Worm (Caenorhabditis elegans) whole organism, L4 larva: ENCODE data around the gene fce-2.

Experiments
- F10B5.3 ChIP-seq: sonication (generic microtip); optimal IDR thresholded peaks from 2 replicates; lab custom pipeline; 2016; ENCODE audit warnings: mild to moderate bottlenecking, missing genetic modification characterization, missing compliant biosample characterization
- F44E2.7 ChIP-seq: fragments of 200-800 bp; sonication (Bioruptor generic); IDR thresholded peaks from 2 replicates; pipeline ENCODE4 v2.1.2; 2022; ENCODE audit warnings: missing genetic modification characterization, missing compliant biosample characterization
- Y5F2A.4 ChIP-seq: fragments of 200-800 bp; sonication (Bioruptor generic); optimal IDR thresholded peaks from 2 replicates; lab custom pipeline; 2018; ENCODE audit warnings: mild to moderate bottlenecking, missing genetic modification characterization, missing compliant biosample characterization
- aha-1 ChIP-seq: fragments of 150-350 bp; peaks from one replicate; lab custom pipeline; 2014; ENCODE audit warnings: missing biosample characterization, missing genetic modification characterization
- attf-4 ChIP-seq: sonication (generic microtip); optimal IDR thresholded peaks from 3 replicates; lab custom pipeline; 2017; ENCODE audit warnings: missing biosample characterization, missing genetic modification characterization
- dmd-9 ChIP-seq: fragments of 200-800 bp; sonication (Bioruptor generic); IDR thresholded peaks from 2 replicates; pipeline ENCODE4 v1.3.6; 2022; ENCODE audit warnings: missing genetic modification reagents, missing genetic modification characterization, missing compliant biosample characterization
- fkh-10 ChIP-seq: fragments of 150-350 bp; optimal IDR thresholded peaks from 2 replicates; lab custom pipeline; 2014; ENCODE audit warnings: missing biosample characterization, missing genetic modification reagents, missing genetic modification characterization
- hlh-30 ChIP-seq: sonication (generic microtip); optimal IDR thresholded peaks from 2 replicates; lab custom pipeline; 2017; ENCODE audit warnings: antibody characterized with exemption, mild to moderate bottlenecking, missing genetic modification characterization, missing compliant biosample characterization; ENCODE audit not compliant: insufficient read depth
- jun-1 ChIP-seq: fragments of 150-350 bp; optimal IDR thresholded peaks from 2 replicates; lab custom pipeline; 2014; ENCODE audit warnings: missing biosample characterization, missing genetic modification reagents, missing genetic modification characterization
- lin-1 ChIP-seq: fragments of 200-800 bp; sonication (Bioruptor generic); IDR thresholded peaks from 2 replicates; pipeline ENCODE4 v1.3.6; 2022; ENCODE audit warnings: missing genetic modification reagents, missing genetic modification characterization, missing compliant biosample characterization
- lin-13 ChIP-seq: fragments of 150-350 bp; optimal IDR thresholded peaks from 2 replicates; lab custom pipeline; 2014; ENCODE audit warnings: missing biosample characterization, missing genetic modification reagents, missing genetic modification characterization
- lin-38 ChIP-seq: fragments of 200-800 bp; sonication (Bioruptor generic); IDR thresholded peaks from 2 replicates; pipeline ENCODE4 v1.3.6; 2022; ENCODE audit warnings: missing genetic modification reagents, missing genetic modification characterization, missing compliant biosample characterization
- lsy-2 ChIP-seq, 2 experiments: fragments of 150-350 bp in 1 of 2; sonication (generic microtip) in 1 of 2; optimal IDR thresholded peaks; 2 replicates each; lab custom pipeline; 2014 to 2017; ENCODE audit warnings: missing biosample characterization in 2 of 2, missing genetic modification characterization in 2 of 2
- madf-9 ChIP-seq: fragments of 200-800 bp; sonication (Bioruptor generic); conservative IDR thresholded peaks from 2 replicates; pipeline ENCODE4 v1.3.6; 2022; ENCODE audit warnings: missing genetic modification reagents, missing genetic modification characterization, missing compliant biosample characterization
- mdl-1 ChIP-seq, 2 experiments: fragments of 150-350 bp in 1 of 2; sonication (generic microtip) in 1 of 2; optimal IDR thresholded peaks; 2 replicates each; lab custom pipeline; 2014 to 2017; ENCODE audit warnings: missing biosample characterization in 2 of 2, missing genetic modification characterization in 2 of 2
- mep-1 ChIP-seq: fragments of 150-350 bp; sonication (generic microtip); optimal IDR thresholded peaks from 3 replicates; lab custom pipeline; 2014; ENCODE audit warnings: missing biosample characterization, missing genetic modification characterization
- nhr-11 ChIP-seq: fragments of 150-350 bp; optimal IDR thresholded peaks from 2 replicates; lab custom pipeline; 2014; ENCODE audit warnings: missing biosample characterization, missing genetic modification characterization
- nhr-41 ChIP-seq: fragments of 200-800 bp; sonication (Bioruptor generic); IDR thresholded peaks from 2 replicates; pipeline ENCODE4 v1.3.6; 2022; ENCODE audit warnings: missing genetic modification reagents, missing genetic modification characterization, missing compliant biosample characterization
- nhr-48 ChIP-seq: sonication (generic microtip); optimal IDR thresholded peaks from 2 replicates; lab custom pipeline; 2016; ENCODE audit warnings: mild to moderate bottlenecking, missing genetic modification characterization, missing compliant biosample characterization
- php-3 ChIP-seq: fragments of 200-800 bp; sonication (Bioruptor generic); IDR thresholded peaks from 2 replicates; pipeline ENCODE4 v1.3.6; 2022; ENCODE audit warnings: missing genetic modification reagents, missing genetic modification characterization, missing compliant biosample characterization
- set-16 ChIP-seq: fragments of 200-800 bp; sonication (Bioruptor generic); IDR thresholded peaks from 2 replicates; pipeline ENCODE4 v1.3.6; 2022; ENCODE audit warnings: missing genetic modification reagents, missing genetic modification characterization, missing compliant biosample characterization
- snpc-4 ChIP-seq: fragments of 150-350 bp; optimal IDR thresholded peaks from 2 replicates; lab custom pipeline; 2014; ENCODE audit warnings: missing biosample characterization, missing genetic modification characterization
- tag-97 ChIP-seq: fragments of 200-800 bp; sonication (Bioruptor generic); IDR thresholded peaks from 2 replicates; pipeline ENCODE4 v1.3.6; 2022; ENCODE audit warnings: missing genetic modification characterization, missing compliant biosample characterization
- tra-1 ChIP-seq: fragments of 200-800 bp; sonication (Bioruptor generic); IDR thresholded peaks from 2 replicates; pipeline ENCODE4 v1.3.6; 2022; ENCODE audit warnings: missing genetic modification reagents, missing genetic modification characterization, missing compliant biosample characterization
- unc-130 ChIP-seq: sonication (generic microtip); optimal IDR thresholded peaks from 2 replicates; lab custom pipeline; 2016; ENCODE audit warnings: missing genetic modification reagents, missing genetic modification characterization, missing compliant biosample characterization
- unc-62 ChIP-seq, 3 experiments: fragments of 150-350 bp in 1 of 3; sonication (generic microtip); optimal IDR thresholded peaks in 2 of 3; peaks in 1 of 3; 1 replicate in 1 of 3; 2 replicates in 2 of 3; lab custom pipeline; 2014 to 2017; ENCODE audit warnings: missing biosample characterization in 3 of 3, missing genetic modification characterization in 3 of 3, missing genetic modification reagents in 3 of 3, missing genotype in 1 of 3
- vab-7 ChIP-seq: fragments of 200-800 bp; sonication (Bioruptor generic); IDR thresholded peaks from 2 replicates; pipeline ENCODE4 v1.3.6; 2022; ENCODE audit warnings: missing genetic modification reagents, missing genetic modification characterization, missing compliant biosample characterization
- zip-2 ChIP-seq: fragments of 150-350 bp; optimal IDR thresholded peaks from 2 replicates; lab custom pipeline; 2014; ENCODE audit warnings: missing biosample characterization, missing genetic modification characterization

fce-2 gene

ce11 chrV:20431390-20431789 is 6.3 kb downstream of the fce-2 start:
- TF ChIP-seq vab-7 (GFP tag; lab: Robert Waterston, UW), result 0 out of 2 replicates have a peak, but pooled peaks have one; percentile 16

- TF ChIP-seq lin-38 (GFP tag; lab: Robert Waterston, UW) (no peak), lsy-2 (tag; optimal IDR thresholded peaks at IDR 0.05; lab: Kevin White, UChicago) (no peak), tag-97 (GFP tag; lab: Robert Waterston, UW) (no peak), unc-130 (GFP tag; lab: Kevin White, UChicago) (no peak), lin-13 (GFP tag; lab: Kevin White, UChicago) (no peak), set-16 (peak; percentile 83), lin-1 (GFP tag; lab: Robert Waterston, UW) (no peak), unc-62 (GFP tag; optimal IDR thresholded peaks at IDR 0.05 in 1 of 2; lab: Kevin White, UChicago) (peak in 1 of 2 experiments; percentile 83), unc-62 (tag; optimal IDR thresholded peaks at IDR 0.05; lab: Kevin White, UChicago) (no peak)
These were observed 20.8 kb downstream of the fce-2 start for ce11 chrV:20445898-20446297.

ce11 chrV:20451793-20452192 is 26.7 kb downstream of the fce-2 start:
- TF ChIP-seq attf-4 (tag; lab: Kevin White, UChicago), result no peak
- peak; percentile 41 for TF ChIP-seq nhr-11
- TF ChIP-seq, all 104 proteins: peak for 1

ce11 chrV:20453084-20453483 is 28.0 kb downstream of the fce-2 start, which contains the start of gene F48F5.6:
TSS of gene F48F5.6 (minus strand) at chrV:20453184.
- TF ChIP-seq hlh-30 (tag; lab: Kevin White, UChicago), result no peak
- no peak for TF ChIP-seq zip-2 (tag; lab: Kevin White, UChicago)
- TF ChIP-seq, all 104 proteins: peak for 0

- TF ChIP-seq Y5F2A.4 (GFP tag; lab: Kevin White, UChicago) (no peak), F10B5.3 (tag; lab: Kevin White, UChicago) (no peak), tag-97 (GFP tag; lab: Robert Waterston, UW) (no peak), tra-1 (GFP tag; lab: Robert Waterston, UW) (no peak), vab-7 (GFP tag; lab: Robert Waterston, UW) (no peak), F44E2.7 (GFP tag; lab: Robert Waterston, UW) (no peak), mep-1 (tag; lab: Kevin White, UChicago) (no peak), nhr-41 (GFP tag; lab: Robert Waterston, UW) (no peak), dmd-9 (GFP tag; lab: Robert Waterston, UW) (no peak), zip-2 (tag; lab: Kevin White, UChicago) (no peak), nhr-11 (no peak), mdl-1 (tag; optimal IDR thresholded peaks at IDR 0.05; lab: Kevin White, UChicago) (no peak), jun-1 (tag; lab: Kevin White, UChicago) (no peak), unc-62 (GFP tag; optimal IDR thresholded peaks at IDR 0.05 in 1 of 2; lab: Kevin White, UChicago) (no peak), unc-62 (tag; optimal IDR thresholded peaks at IDR 0.05; lab: Kevin White, UChicago) (no peak), nhr-48 (tag; lab: Kevin White, UChicago) (no peak), php-3 (no peak)
These were observed 28.7 kb downstream of the fce-2 start, which contains the start of gene srd-70 for ce11 chrV:20453811-20454210. TSS of gene srd-70 (plus strand) at chrV:20454111.

ce11 chrV:20455637-20456036 is 30.5 kb downstream of the fce-2 start:
- TF ChIP-seq lin-38 (GFP tag; lab: Robert Waterston, UW), result no peak
- peak; percentile 84 for TF ChIP-seq snpc-4 (tag; lab: Kevin White, UChicago)
- no peak for TF ChIP-seq fkh-10 (GFP tag; lab: Kevin White, UChicago)

- TF ChIP-seq aha-1, result peak; percentile 97
- peak; percentile 41 for TF ChIP-seq hlh-30 (tag; lab: Kevin White, UChicago)
- TF ChIP-seq madf-9 (GFP tag; lab: Robert Waterston, UW), result no peak
These were observed 32.1 kb downstream of the fce-2 start for ce11 chrV:20457155-20457554.
